ENCODE assay signal across 1 fruit fly cellular context in the genomic region with DNA sequence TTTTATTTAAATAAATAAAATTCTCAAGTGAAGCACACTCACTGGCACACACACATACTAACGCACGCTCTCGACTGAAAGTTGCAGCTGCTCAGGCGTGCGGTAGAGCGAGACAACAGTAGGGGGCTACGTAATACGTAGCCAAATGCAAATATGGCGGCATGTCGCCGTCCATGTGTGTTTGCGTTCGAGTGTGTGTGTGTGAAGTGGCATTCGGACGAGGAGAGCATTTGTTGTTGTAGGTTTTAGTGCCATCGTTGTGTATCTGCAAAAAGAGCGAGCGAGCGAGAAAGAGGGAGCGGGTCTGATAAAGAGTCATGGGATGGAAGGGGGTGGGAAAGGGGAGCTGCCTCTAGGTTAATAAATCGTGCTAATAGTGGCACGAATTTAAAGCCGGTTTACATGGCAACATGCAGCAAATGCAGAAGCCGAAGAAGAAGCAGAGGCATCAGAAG.
TF ChIP-seq lines count a peak whose summit lies in the region.

No protein-coding gene starts in this region.

TF ChIP-seq in whole organism, embryonic, 481 proteins besides CTCF, POLR2A, EP300 and RAD21 (continued from another document):
- no peak for TF ChIP-seq chif (GFP tag; optimal IDR thresholded peaks at IDR 0.05; lab: Kevin White, UChicago)
- peak; percentile 67 for TF ChIP-seq sd (tag; optimal IDR thresholded peaks at IDR 0.05; lab: Kevin White, UChicago)
- peak; percentile 86 for TF ChIP-seq abd-A (tag; optimal IDR thresholded peaks at IDR 0.05; lab: Kevin White, UChicago)
- TF ChIP-seq cas (GFP tag; IDR thresholded peaks at IDR 0.05; lab: Robert Waterston, UW), result no peak
- TF ChIP-seq ems (GFP tag; optimal IDR thresholded peaks at IDR 0.05; lab: Kevin White, UChicago), result no peak
- TF ChIP-seq row (GFP tag; IDR thresholded peaks at IDR 0.05; lab: Robert Waterston, UW), result peak; percentile 7; the same call in 1 of the 3 replicates
- no peak for TF ChIP-seq sna (GFP tag; IDR thresholded peaks at IDR 0.05; lab: Robert Waterston, UW; ENCODE audit: partially characterized antibody)
- TF ChIP-seq CG18619 (GFP tag; optimal IDR thresholded peaks at IDR 0.05; lab: Kevin White, UChicago), result peak; percentile 10
- TF ChIP-seq twi (tag; optimal IDR thresholded peaks at IDR 0.05; lab: Kevin White, UChicago), result peak; percentile 55
- TF ChIP-seq CG15514 (GFP tag; optimal IDR thresholded peaks at IDR 0.05; lab: Kevin White, UChicago), result peak; percentile 25
- TF ChIP-seq CG32767 (GFP tag; IDR thresholded peaks at IDR 0.05; lab: Robert Waterston, UW), result peak; percentile 64
- peak; percentile 20 for TF ChIP-seq nmo (GFP tag; optimal IDR thresholded peaks at IDR 0.05; lab: Kevin White, UChicago)
- no peak for TF ChIP-seq CG32772 (GFP tag; IDR thresholded peaks at IDR 0.05; lab: Robert Waterston, UW)
- TF ChIP-seq cad (GFP tag; optimal IDR thresholded peaks at IDR 0.05; lab: Kevin White, UChicago), result peak; percentile 22
- TF ChIP-seq sug (tag; optimal IDR thresholded peaks at IDR 0.05; lab: Kevin White, UChicago), result peak; percentile 30
- no peak for TF ChIP-seq nerfin-2 (GFP tag; IDR thresholded peaks at IDR 0.05; lab: Robert Waterston, UW; ENCODE audit: partially characterized antibody)
- TF ChIP-seq TFAM (GFP tag; optimal IDR thresholded peaks at IDR 0.05; lab: Kevin White, UChicago), result no peak
- no peak for TF ChIP-seq CG1647 (GFP tag; optimal IDR thresholded peaks at IDR 0.05; lab: Kevin White, UChicago)
- peak; percentile 78; the same call in 1 of the 2 replicates for TF ChIP-seq rib (GFP tag; IDR thresholded peaks at IDR 0.05; lab: Robert Waterston, UW)
- TF ChIP-seq CG6683 (GFP tag; optimal IDR thresholded peaks at IDR 0.05; lab: Kevin White, UChicago), result peak; percentile 12
- TF ChIP-seq CG34224 (GFP tag; IDR thresholded peaks at IDR 0.05; lab: Robert Waterston, UW; ENCODE audit: partially characterized antibody), result peak; percentile 46; the same call in 2 of the 3 replicates
- peak; percentile 79 for TF ChIP-seq vvl (GFP tag; IDR thresholded peaks at IDR 0.05; lab: Robert Waterston, UW)
- peak; percentile 92 for TF ChIP-seq CG4360 (GFP tag; IDR thresholded peaks at IDR 0.05; lab: Robert Waterston, UW)
- TF ChIP-seq CG1832 (GFP tag; optimal IDR thresholded peaks at IDR 0.05; lab: Kevin White, UChicago), result peak; percentile 74
- peak in 1 of 2 experiments; percentile 87 for TF ChIP-seq Pdp1 (GFP tag; optimal IDR thresholded peaks at IDR 0.05; lab: Kevin White, UChicago)
- TF ChIP-seq cwo (GFP tag; optimal IDR thresholded peaks at IDR 0.05; lab: Kevin White, UChicago), result peak; percentile 19
- 0 out of 2 replicates have a peak, but pooled peaks have one; percentile 30 for TF ChIP-seq Drgx (GFP tag; IDR thresholded peaks at IDR 0.05; lab: Robert Waterston, UW)
- peak in 1 of 2 experiments; percentile 19 for TF ChIP-seq Hr78 (GFP tag; optimal IDR thresholded peaks at IDR 0.05; lab: Kevin White, UChicago)
- no peak for TF ChIP-seq knrl (GFP tag; IDR thresholded peaks at IDR 0.05; lab: Robert Waterston, UW; ENCODE audit: partially characterized antibody)
- no peak for TF ChIP-seq CG13424 (tag; optimal IDR thresholded peaks at IDR 0.05; lab: Kevin White, UChicago)
- peak; percentile 14 for TF ChIP-seq pzg (GFP tag; optimal IDR thresholded peaks at IDR 0.05; lab: Kevin White, UChicago)
- peak; percentile 31 for TF ChIP-seq oc (tag; optimal IDR thresholded peaks at IDR 0.05; lab: Kevin White, UChicago)
- TF ChIP-seq CG4707 (GFP tag; optimal IDR thresholded peaks at IDR 0.05; lab: Kevin White, UChicago), result peak; percentile 66
- peak; percentile 35 for TF ChIP-seq Nf-YC (tag; optimal IDR thresholded peaks at IDR 0.05; lab: Kevin White, UChicago)
- peak; percentile 22 for TF ChIP-seq ewg (GFP tag; optimal IDR thresholded peaks at IDR 0.05; lab: Kevin White, UChicago)
- TF ChIP-seq corto (GFP tag; optimal IDR thresholded peaks at IDR 0.05; lab: Kevin White, UChicago), result peak; percentile 32
- peak; percentile 71 for TF ChIP-seq nerfin-1 (tag; optimal IDR thresholded peaks at IDR 0.05; lab: Kevin White, UChicago)
- TF ChIP-seq CG13287 (GFP tag; IDR thresholded peaks at IDR 0.05; lab: Robert Waterston, UW; ENCODE audit: partially characterized antibody), result peak; percentile 35
- TF ChIP-seq CG6813 (GFP tag; optimal IDR thresholded peaks at IDR 0.05; lab: Kevin White, UChicago), result peak; percentile 29
- TF ChIP-seq mirr (GFP tag; optimal IDR thresholded peaks at IDR 0.05; lab: Kevin White, UChicago), result peak; percentile 79
- TF ChIP-seq zen2 (GFP tag; IDR thresholded peaks at IDR 0.05; lab: Robert Waterston, UW; ENCODE audit: partially characterized antibody), result no peak
- TF ChIP-seq CG12391 (tag; optimal IDR thresholded peaks at IDR 0.05; lab: Kevin White, UChicago), result peak; percentile 2
- 0 out of 2 replicates have a peak, but pooled peaks have one; percentile 20 for TF ChIP-seq hbn (GFP tag; IDR thresholded peaks at IDR 0.05; lab: Robert Waterston, UW; ENCODE audit: partially characterized antibody)
- peak; percentile 95 for TF ChIP-seq CG10321 (GFP tag; IDR thresholded peaks at IDR 0.05; lab: Robert Waterston, UW)
- TF ChIP-seq Adf1 (GFP tag; IDR thresholded peaks at IDR 0.05; lab: Robert Waterston, UW), result peak; percentile 34; the same call in 1 of the 2 replicates
- TF ChIP-seq Hand (GFP tag; optimal IDR thresholded peaks at IDR 0.05; lab: Kevin White, UChicago), result no peak
- peak; percentile 33 for TF ChIP-seq Vsx1 (GFP tag; optimal IDR thresholded peaks at IDR 0.05; lab: Kevin White, UChicago)
- TF ChIP-seq CG34422 (GFP tag; IDR thresholded peaks at IDR 0.05; lab: Robert Waterston, UW), result no peak
- TF ChIP-seq YL-1 (GFP tag; optimal IDR thresholded peaks at IDR 0.05; lab: Kevin White, UChicago), result peak; percentile 42
- peak; percentile 74 for TF ChIP-seq HLHmδ (GFP tag; optimal IDR thresholded peaks at IDR 0.05; lab: Kevin White, UChicago)
- TF ChIP-seq seq (GFP tag; IDR thresholded peaks at IDR 0.05; lab: Robert Waterston, UW), result peak; percentile 19; the same call in 1 of the 2 replicates
- TF ChIP-seq lbe (GFP tag; optimal IDR thresholded peaks at IDR 0.05; lab: Kevin White, UChicago), result peak; percentile 3
- 0 out of 2 replicates have a peak, but pooled peaks have one; percentile 7 for TF ChIP-seq slbo (GFP tag; IDR thresholded peaks at IDR 0.05; lab: Robert Waterston, UW)
- TF ChIP-seq CG8924 (tag; optimal IDR thresholded peaks at IDR 0.05; lab: Kevin White, UChicago), result peak; percentile 73
- TF ChIP-seq BtbVII (GFP tag; optimal IDR thresholded peaks at IDR 0.05; lab: Kevin White, UChicago), result peak; percentile 38
- TF ChIP-seq CG10543 (GFP tag; optimal IDR thresholded peaks at IDR 0.05; lab: Kevin White, UChicago), result peak; percentile 67
- peak; percentile 15 for TF ChIP-seq lab (GFP tag; optimal IDR thresholded peaks at IDR 0.05; lab: Kevin White, UChicago)
- peak; percentile 34 for TF ChIP-seq CG15479 (GFP tag; optimal IDR thresholded peaks at IDR 0.05; lab: Kevin White, UChicago)
- TF ChIP-seq Deaf1 (tag; optimal IDR thresholded peaks at IDR 0.05; lab: Kevin White, UChicago), result peak; percentile 44
- TF ChIP-seq wek (GFP tag; optimal IDR thresholded peaks at IDR 0.05; lab: Kevin White, UChicago), result peak; percentile 7
- TF ChIP-seq repo (GFP tag; optimal IDR thresholded peaks at IDR 0.05; lab: Kevin White, UChicago), result no peak
- TF ChIP-seq CG34376 (GFP tag; optimal IDR thresholded peaks at IDR 0.05; lab: Kevin White, UChicago), result peak; percentile 67
- TF ChIP-seq Rfx (GFP tag; IDR thresholded peaks at IDR 0.05; lab: Robert Waterston, UW), result 0 out of 2 replicates have a peak, but pooled peaks have one; percentile 23
- no peak for TF ChIP-seq CG8290 (GFP tag; optimal IDR thresholded peaks at IDR 0.05; lab: Kevin White, UChicago)
- TF ChIP-seq CG8290 (tag; optimal IDR thresholded peaks at IDR 0.05; lab: Kevin White, UChicago), result peak in 1 of 2 experiments; percentile 48
- peak; percentile 71 to 88 for TF ChIP-seq Trl (optimal IDR thresholded peaks at IDR 0.05; lab: Kevin White, UChicago)
- TF ChIP-seq Trl (GFP tag; optimal IDR thresholded peaks at IDR 0.05; lab: Kevin White, UChicago), result peak; percentile 35
- peak; percentile 63; the same call in 2 of the 3 replicates for TF ChIP-seq z (GFP tag; IDR thresholded peaks at IDR 0.05; lab: Robert Waterston, UW)
- 0 out of 3 replicates have a peak, but pooled peaks have one; percentile 34 for TF ChIP-seq otp (GFP tag; IDR thresholded peaks at IDR 0.05; lab: Robert Waterston, UW)
- no peak for TF ChIP-seq en (GFP tag; optimal IDR thresholded peaks at IDR 0.05; lab: Kevin White, UChicago)
- TF ChIP-seq D19A (tag; optimal IDR thresholded peaks at IDR 0.05; lab: Kevin White, UChicago), result peak; percentile 35
